Fruit fly (Drosophila melanogaster) whole organism, embryonic: ENCODE results near the gene brm.

ENCODE experiments used
- Bdp1 ChIP-seq: fragments of 200-800 bp; sonication (Bioruptor generic); optimal IDR thresholded peaks from 3 replicates; lab custom pipeline; 2016; ENCODE audit warnings: missing biosample characterization, missing genetic modification characterization
- CG10366 ChIP-seq: fragments of 200-800 bp; sonication (Bioruptor generic); IDR thresholded peaks from 2 replicates; pipeline ENCODE4 v1.3.6; 2022; ENCODE audit warnings: missing biosample characterization, missing genetic modification characterization
- CG11398 ChIP-seq: fragments of 200-800 bp; sonication (Bioruptor generic); optimal IDR thresholded peaks from 2 replicates; lab custom pipeline; 2016; ENCODE audit warnings: missing biosample characterization, missing genetic modification characterization
- CG15601 ChIP-seq: fragments of 200-800 bp; sonication (Bioruptor generic); optimal IDR thresholded peaks from 3 replicates; lab custom pipeline; 2019; ENCODE audit warnings: missing biosample characterization, mild to moderate bottlenecking, missing genetic modification characterization, moderate library complexity
- CG16815 ChIP-seq: fragments of 200-800 bp; sonication (Bioruptor generic); optimal IDR thresholded peaks from 3 replicates; lab custom pipeline; 2017; ENCODE audit warnings: missing biosample characterization, mild to moderate bottlenecking, missing genetic modification characterization
- CG16863 ChIP-seq: fragments of 200-800 bp; sonication (Bioruptor generic); optimal IDR thresholded peaks from 3 replicates; lab custom pipeline; 2016; ENCODE audit warnings: missing biosample characterization, missing genetic modification characterization
- CG17912 ChIP-seq: fragments of 200-800 bp; sonication (Bioruptor generic); optimal IDR thresholded peaks from 2 replicates; lab custom pipeline; 2018; ENCODE audit warnings: missing biosample characterization, mild to moderate bottlenecking, missing genetic modification characterization
- CG18476 ChIP-seq: fragments of 200-800 bp; sonication (Bioruptor generic); optimal IDR thresholded peaks from 2 replicates; lab custom pipeline; 2016; ENCODE audit warnings: missing biosample characterization, mild to moderate bottlenecking, missing genetic modification characterization
- CG18619 ChIP-seq: fragments of 200-800 bp; sonication (Bioruptor generic); optimal IDR thresholded peaks from 3 replicates; lab custom pipeline; 2017; ENCODE audit warnings: missing biosample characterization, mild to moderate bottlenecking, missing genetic modification characterization
- CG2712 ChIP-seq: fragments of 200-800 bp; optimal IDR thresholded peaks from 3 replicates; lab custom pipeline; 2019; ENCODE audit warnings: missing biosample characterization, mild to moderate bottlenecking, missing genetic modification characterization, moderate library complexity
- CG31224 ChIP-seq: fragments of 200-800 bp; sonication (Bioruptor generic); IDR thresholded peaks from 2 replicates; pipeline ENCODE4 v1.3.6; 2022; ENCODE audit warnings: missing biosample characterization, missing genetic modification characterization
- CG34376 ChIP-seq: fragments of 200-800 bp; sonication (Bioruptor generic); optimal IDR thresholded peaks from 2 replicates; lab custom pipeline; 2018; ENCODE audit warnings: missing biosample characterization, mild to moderate bottlenecking, missing genetic modification characterization
- CG6254 ChIP-seq: fragments of 200-800 bp; sonication (Bioruptor generic); optimal IDR thresholded peaks from 3 replicates; lab custom pipeline; 2017; ENCODE audit warnings: mild to moderate bottlenecking, missing biosample characterization, missing genetic modification reagents, missing genetic modification characterization
- CG6272 ChIP-seq: fragments of 200-800 bp; sonication (Bioruptor generic); IDR thresholded peaks from 2 replicates; pipeline ENCODE4 v1.3.6; 2022; ENCODE audit warnings: missing biosample characterization, missing genetic modification characterization
- CG6813 ChIP-seq: fragments of 200-800 bp; sonication (Bioruptor generic); optimal IDR thresholded peaks from 2 replicates; lab custom pipeline; 2017; ENCODE audit warnings: missing biosample characterization, missing genetic modification characterization, mild to moderate bottlenecking, moderate library complexity, missing genetic modification reagents
- CG6854 ChIP-seq: fragments of 200-800 bp; sonication (Bioruptor generic); optimal IDR thresholded peaks from 3 replicates; lab custom pipeline; 2017; ENCODE audit warnings: missing biosample characterization, mild to moderate bottlenecking, missing genetic modification characterization
- CG7556 ChIP-seq: fragments of 200-800 bp; sonication (Bioruptor generic); optimal IDR thresholded peaks from 2 replicates; lab custom pipeline; 2017; ENCODE audit warnings: missing biosample characterization, mild to moderate bottlenecking, missing genetic modification characterization
- CG7786 ChIP-seq: fragments of 200-800 bp; sonication (Bioruptor generic); optimal IDR thresholded peaks from 2 replicates; lab custom pipeline; 2016; ENCODE audit warnings: missing biosample characterization, missing genetic modification characterization
- CG8924 ChIP-seq: fragments of 200-800 bp; optimal IDR thresholded peaks from 3 replicates; lab custom pipeline; 2019; ENCODE audit warnings: missing biosample characterization, mild to moderate bottlenecking, missing genetic modification characterization, moderate library complexity
- CG9437 ChIP-seq: fragments of 200-800 bp; sonication (Bioruptor generic); optimal IDR thresholded peaks from 2 replicates; lab custom pipeline; 2018; ENCODE audit warnings: missing biosample characterization, mild to moderate bottlenecking, missing genetic modification characterization
- CG9797 ChIP-seq: fragments of 200-800 bp; sonication (Bioruptor generic); optimal IDR thresholded peaks from 3 replicates; lab custom pipeline; 2018; ENCODE audit warnings: missing biosample characterization, mild to moderate bottlenecking, missing genetic modification characterization
- CG9932 ChIP-seq: fragments of 200-800 bp; sonication (Bioruptor generic); IDR thresholded peaks from 2 replicates; pipeline ENCODE4 v1.3.6; 2022; ENCODE audit warnings: missing biosample characterization, missing genetic modification characterization
- D19B ChIP-seq: fragments of 200-800 bp; sonication (Bioruptor generic); optimal IDR thresholded peaks from 2 replicates; lab custom pipeline; 2017; ENCODE audit warnings: missing biosample characterization, mild to moderate bottlenecking, missing genetic modification characterization
- Deaf1 ChIP-seq: fragments of 200-800 bp; optimal IDR thresholded peaks from 3 replicates; lab custom pipeline; 2019; ENCODE audit warnings: missing biosample characterization, mild to moderate bottlenecking, missing genetic modification characterization, moderate library complexity
- Doc3 ChIP-seq: fragments of 200-800 bp; sonication (Bioruptor generic); IDR thresholded peaks from 3 replicates; pipeline ENCODE4 v1.3.6; 2022; ENCODE audit warnings: missing biosample characterization, missing genetic modification characterization; ENCODE audit not compliant: partially characterized antibody
- Jarid2 ChIP-seq: fragments of 200-800 bp; sonication (Bioruptor generic); optimal IDR thresholded peaks from 3 replicates; lab custom pipeline; 2017; ENCODE audit warnings: mild to moderate bottlenecking, missing biosample characterization, missing genetic modification reagents, missing genetic modification characterization
- NfI ChIP-seq: fragments of 200-800 bp; sonication (Bioruptor generic); optimal IDR thresholded peaks from 3 replicates; lab custom pipeline; 2018; ENCODE audit warnings: missing biosample characterization, mild to moderate bottlenecking, missing genetic modification characterization, moderate library complexity
- Pdp1 ChIP-seq, 2 experiments: fragments of 200-800 bp; sonication (Bioruptor generic); optimal IDR thresholded peaks; 3 replicates each; lab custom pipeline; 2016; ENCODE audit warnings: missing biosample characterization in 2 of 2, missing genetic modification characterization in 2 of 2, mild to moderate bottlenecking in 1 of 2, moderate library complexity in 1 of 2
- Sox100B ChIP-seq: fragments of 200-800 bp; sonication (Bioruptor generic); optimal IDR thresholded peaks from 3 replicates; lab custom pipeline; 2018; ENCODE audit warnings: missing biosample characterization, mild to moderate bottlenecking, missing genetic modification characterization
- chif ChIP-seq, 2 experiments: fragments of 200-800 bp; sonication (Bioruptor generic); optimal IDR thresholded peaks; 3 replicates each; lab custom pipeline; 2016; ENCODE audit warnings: missing biosample characterization in 2 of 2, missing genetic modification characterization in 2 of 2
- cwo ChIP-seq: fragments of 200-800 bp; sonication (Bioruptor generic); optimal IDR thresholded peaks from 3 replicates; lab custom pipeline; 2017; ENCODE audit warnings: missing biosample characterization, missing genetic modification characterization, mild to moderate bottlenecking, moderate library complexity, missing genetic modification reagents
- dpn ChIP-seq, 2 experiments: fragments of 200-800 bp; sonication (Bioruptor generic); optimal IDR thresholded peaks; 3 replicates each; lab custom pipeline; 2016; ENCODE audit warnings: missing biosample characterization in 2 of 2, missing genetic modification characterization in 2 of 2
- eve ChIP-seq, 2 experiments: fragments of >200 bp; optimal IDR thresholded peaks; 2 replicates each; lab custom pipeline; 2017; ENCODE audit warnings: missing biosample characterization in 2 of 2, missing genetic modification characterization in 2 of 2
- fd96Cb ChIP-seq: fragments of 200-800 bp; sonication (Bioruptor generic); optimal IDR thresholded peaks from 2 replicates; lab custom pipeline; 2018; ENCODE audit warnings: missing biosample characterization, mild to moderate bottlenecking, missing genetic modification characterization, moderate library complexity
- ftz-f1 ChIP-seq: fragments of 200-800 bp; sonication (Bioruptor generic); optimal IDR thresholded peaks from 2 replicates; lab custom pipeline; 2016; ENCODE audit warnings: missing biosample characterization, missing genetic modification characterization
- gem ChIP-seq: fragments of 200-800 bp; sonication (Bioruptor generic); optimal IDR thresholded peaks from 2 replicates; lab custom pipeline; 2019; ENCODE audit warnings: missing biosample characterization, mild to moderate bottlenecking, missing genetic modification characterization, moderate library complexity
- grn ChIP-seq: fragments of 200-800 bp; sonication (Bioruptor generic); optimal IDR thresholded peaks from 3 replicates; lab custom pipeline; 2017; ENCODE audit warnings: missing biosample characterization, missing genetic modification characterization
- h ChIP-seq: fragments of >200 bp; optimal IDR thresholded peaks from 2 replicates; lab custom pipeline; 2017
- ind ChIP-seq: fragments of 200-800 bp; sonication (Bioruptor generic); optimal IDR thresholded peaks from 3 replicates; lab custom pipeline; 2016; ENCODE audit warnings: missing biosample characterization, missing genetic modification characterization
- jumu ChIP-seq: fragments of 200-800 bp; sonication (Bioruptor generic); optimal IDR thresholded peaks from 3 replicates; lab custom pipeline; 2016; ENCODE audit warnings: missing biosample characterization, missing genetic modification characterization
- nerfin-1 ChIP-seq: fragments of 200-800 bp; sonication (Bioruptor generic); optimal IDR thresholded peaks from 3 replicates; lab custom pipeline; 2019; ENCODE audit warnings: missing biosample characterization, mild to moderate bottlenecking, missing genetic modification characterization, moderate library complexity
- oc ChIP-seq: fragments of 200-800 bp; sonication (Bioruptor generic); optimal IDR thresholded peaks from 2 replicates; lab custom pipeline; 2018; ENCODE audit warnings: missing biosample characterization, mild to moderate bottlenecking, missing genetic modification characterization, moderate library complexity
- pan ChIP-seq, 4 experiments: fragments of >200 bp in 3 of 4; fragments of 200-800 bp in 1 of 4; sonication (Bioruptor generic) in 1 of 4; optimal IDR thresholded peaks in 3 of 4; IDR thresholded peaks in 1 of 4; 2 replicates each; pipeline versions ENCODE4 v1.3.6 to Lab custom; 2017 to 2022; ENCODE audit warnings: missing biosample characterization in 2 of 4, missing genetic modification characterization in 2 of 4, mixed read lengths in 1 of 4
- peb ChIP-seq: fragments of 200-800 bp; sonication (Bioruptor generic); IDR thresholded peaks from 2 replicates; pipeline ENCODE4 v1.3.6; 2022; ENCODE audit warnings: missing biosample characterization, missing genetic modification characterization
- pho ChIP-seq: fragments of 200-800 bp; sonication (Bioruptor generic); optimal IDR thresholded peaks from 2 replicates; lab custom pipeline; 2016; ENCODE audit warnings: missing biosample characterization, missing genetic modification characterization
- pnt ChIP-seq: fragments of 200-800 bp; sonication (Bioruptor generic); optimal IDR thresholded peaks from 3 replicates; lab custom pipeline; 2016; ENCODE audit warnings: missing biosample characterization, missing genetic modification characterization
- sima ChIP-seq: fragments of 200-800 bp; sonication (Bioruptor generic); optimal IDR thresholded peaks from 2 replicates; lab custom pipeline; 2016; ENCODE audit warnings: missing biosample characterization, missing genetic modification characterization
- zen2 ChIP-seq: fragments of 200-800 bp; sonication (Bioruptor generic); IDR thresholded peaks from 3 replicates; pipeline ENCODE4 v1.3.6; 2022; ENCODE audit warnings: missing biosample characterization, missing genetic modification characterization; ENCODE audit not compliant: partially characterized antibody
- zf30C ChIP-seq: fragments of 200-800 bp; sonication (Bioruptor generic); optimal IDR thresholded peaks from 3 replicates; lab custom pipeline; 2018; ENCODE audit warnings: missing biosample characterization, mild to moderate bottlenecking, missing genetic modification characterization

Gene brm

dm6 chr3L:15921043-15921621, 61.5 kb downstream of the brm start (continued):
- TF ChIP-seq CG10366 (GFP tag; lab: Robert Waterston, UW): 0 out of 2 replicates have a peak, but pooled peaks have one; percentile 9
- TF ChIP-seq fd96Cb (tag; lab: Kevin White, UChicago): peak; percentile 35
- peak; percentile 25 for TF ChIP-seq Bdp1
- no peak for TF ChIP-seq CG11398 (GFP tag; lab: Kevin White, UChicago)
- peak; percentile 45 for TF ChIP-seq CG6813 (GFP tag; lab: Kevin White, UChicago)
- TF ChIP-seq CG6254 (GFP tag; lab: Kevin White, UChicago): peak; percentile 38
- peak; percentile 61 for TF ChIP-seq cwo
- TF ChIP-seq h (lab: Kevin White, UChicago): no peak
- TF ChIP-seq CG9437: peak; percentile 39
- no peak for TF ChIP-seq CG31224
- TF ChIP-seq Deaf1: peak; percentile 6
- peak; percentile 53 for TF ChIP-seq NfI (GFP tag; lab: Kevin White, UChicago)
- TF ChIP-seq ind (GFP tag; lab: Kevin White, UChicago): peak; percentile 40
- TF ChIP-seq nerfin-1 (tag; lab: Kevin White, UChicago): peak; percentile 3
- peak; percentile 14 for TF ChIP-seq CG16863 (GFP tag; lab: Kevin White, UChicago)
- TF ChIP-seq pan (optimal IDR thresholded peaks at IDR 0.05; lab: Kevin White, UChicago): no peak
- TF ChIP-seq pan (GFP tag; optimal IDR thresholded peaks at IDR 0.05 in 1 of 2, IDR thresholded peaks at IDR 0.05 in 1 of 2): peak in 1 of 2 experiments; percentile 21
- TF ChIP-seq CG34376 (GFP tag; lab: Kevin White, UChicago): peak; percentile 70
- TF ChIP-seq CG18619 (GFP tag; lab: Kevin White, UChicago): peak; percentile 54
- TF ChIP-seq zf30C (GFP tag; lab: Kevin White, UChicago): peak; percentile 69
- peak; percentile 9 for TF ChIP-seq jumu (GFP tag; lab: Kevin White, UChicago)
- TF ChIP-seq CG2712 (tag; lab: Kevin White, UChicago): peak; percentile 38
- TF ChIP-seq grn: no peak
- no peak for TF ChIP-seq oc (tag; lab: Kevin White, UChicago)
- TF ChIP-seq sima (GFP tag; lab: Kevin White, UChicago): no peak
- peak in 1 of 2 experiments; percentile 84 for TF ChIP-seq eve (GFP tag; optimal IDR thresholded peaks at IDR 0.05; lab: Kevin White, UChicago)
- TF ChIP-seq CG9932: peak; percentile 45
- TF ChIP-seq Doc3 (GFP tag; lab: Robert Waterston, UW): no peak
- peak; percentile 43 for TF ChIP-seq CG8924 (tag; lab: Kevin White, UChicago)
- peak in 1 of 2 experiments; percentile 24 for TF ChIP-seq chif (GFP tag; optimal IDR thresholded peaks at IDR 0.05; lab: Kevin White, UChicago)
- no peak for TF ChIP-seq ftz-f1
- peak; percentile 32 for TF ChIP-seq pho (GFP tag; lab: Kevin White, UChicago)
- peak; percentile 4 for TF ChIP-seq CG15601
- peak; percentile 21 to 33 for TF ChIP-seq dpn (GFP tag; optimal IDR thresholded peaks at IDR 0.05; lab: Kevin White, UChicago)
- peak; percentile 22 for TF ChIP-seq D19B (GFP tag; lab: Kevin White, UChicago)
- TF ChIP-seq CG18476 (GFP tag; lab: Kevin White, UChicago): peak; percentile 2
- peak; percentile 8 for TF ChIP-seq CG7786 (GFP tag; lab: Kevin White, UChicago)
- peak; percentile 18 for TF ChIP-seq CG16815
- peak; percentile 63 for TF ChIP-seq CG6854 (GFP tag; lab: Kevin White, UChicago)
- no peak for TF ChIP-seq peb (GFP tag; lab: Robert Waterston, UW)
- TF ChIP-seq Pdp1 (GFP tag; optimal IDR thresholded peaks at IDR 0.05; lab: Kevin White, UChicago): peak in 1 of 2 experiments; percentile 40
- TF ChIP-seq CG6272: no peak
- no peak for TF ChIP-seq zen2 (GFP tag; lab: Robert Waterston, UW)
- peak; percentile 80 for TF ChIP-seq CG7556 (GFP tag; lab: Kevin White, UChicago)
- no peak for TF ChIP-seq CG9797
- TF ChIP-seq Sox100B (GFP tag; lab: Kevin White, UChicago): peak; percentile 59
- no peak for TF ChIP-seq pnt (GFP tag; lab: Kevin White, UChicago)
- no peak for TF ChIP-seq CG17912 (GFP tag; lab: Kevin White, UChicago)
- peak; percentile 74 for TF ChIP-seq gem
- TF ChIP-seq Jarid2: peak; percentile 0
